Worm (Caenorhabditis elegans) whole organism, young adult: ENCODE data around the gene hot-9.

Source experiments
- C06A6.2 ChIP-seq: fragments of 200-800 bp; sonication (Bioruptor generic); conservative IDR thresholded peaks from 2 replicates; pipeline ENCODE4 v1.3.6; 2022; ENCODE audit warnings: missing genetic modification characterization, missing compliant biosample characterization
- C17E4.6 ChIP-seq: fragments of 200-800 bp; sonication (Bioruptor generic); IDR thresholded peaks from 2 replicates; pipeline ENCODE4 v1.3.6; 2022; ENCODE audit warnings: missing genetic modification reagents, missing genetic modification characterization, missing compliant biosample characterization
- D2030.7 ChIP-seq: fragments of 200-800 bp; sonication (Bioruptor generic); IDR thresholded peaks from 2 replicates; pipeline ENCODE4 v1.3.6; 2022; ENCODE audit warnings: missing genetic modification reagents, missing genetic modification characterization, missing compliant biosample characterization
- F52B5.7 ChIP-seq: sonication (generic microtip); optimal IDR thresholded peaks from 2 replicates; lab custom pipeline; 2016; ENCODE audit warnings: mild to moderate bottlenecking, missing genetic modification characterization, missing compliant biosample characterization
- F57C9.4 ChIP-seq: sonication (generic microtip); optimal IDR thresholded peaks from 2 replicates; lab custom pipeline; 2017; ENCODE audit warnings: mild to moderate bottlenecking, missing genetic modification characterization, missing compliant biosample characterization
- K12H6.12 ChIP-seq: fragments of 200-800 bp; sonication (Bioruptor generic); optimal IDR thresholded peaks from 2 replicates; lab custom pipeline; 2018; ENCODE audit warnings: mild to moderate bottlenecking, missing genetic modification characterization, missing compliant biosample characterization
- Y56A3A.18 ChIP-seq: fragments of 200-800 bp; sonication (Bioruptor generic); IDR thresholded peaks from 2 replicates; pipeline ENCODE4 v1.3.6; 2022; ENCODE audit warnings: missing genetic modification reagents, missing genetic modification characterization, missing compliant biosample characterization
- Y67H2A.10 ChIP-seq: fragments of 200-800 bp; sonication (Bioruptor generic); conservative IDR thresholded peaks from 2 replicates; pipeline ENCODE4 v1.3.6; 2022; ENCODE audit warnings: missing genetic modification reagents, missing genetic modification characterization, missing compliant biosample characterization
- ZK185.1 ChIP-seq: sonication (generic microtip); optimal IDR thresholded peaks from 2 replicates; lab custom pipeline; 2016; ENCODE audit warnings: mild to moderate bottlenecking, missing genetic modification characterization, missing compliant biosample characterization; ENCODE audit not compliant: poor library complexity, severe bottlenecking
- aptf-3 ChIP-seq: fragments of 200-800 bp; sonication (Bioruptor generic); IDR thresholded peaks from 2 replicates; pipeline ENCODE4 v1.3.6; 2022; ENCODE audit warnings: missing genetic modification characterization, missing compliant biosample characterization
- athp-1 ChIP-seq: sonication (generic microtip); optimal IDR thresholded peaks from 2 replicates; lab custom pipeline; 2017; ENCODE audit warnings: mild to moderate bottlenecking, missing genetic modification characterization, missing compliant biosample characterization
- attf-3 ChIP-seq: fragments of 200-800 bp; sonication (Bioruptor generic); conservative IDR thresholded peaks from 2 replicates; pipeline ENCODE4 v1.3.6; 2022; ENCODE audit warnings: missing genetic modification reagents, missing genetic modification characterization, missing compliant biosample characterization
- cebp-1 ChIP-seq, 2 experiments: fragments of 200-800 bp in 1 of 2; sonication (Bioruptor generic) in 1 of 2; sonication (generic microtip) in 1 of 2; IDR thresholded peaks in 1 of 2; optimal IDR thresholded peaks in 1 of 2; 2 replicates each; pipeline versions ENCODE4 v1.3.6 to Lab custom; 2017 to 2022; ENCODE audit warnings: missing compliant biosample characterization in 2 of 2, missing genetic modification characterization in 2 of 2, mild to moderate bottlenecking in 1 of 2, missing genetic modification reagents in 1 of 2, moderate library complexity in 1 of 2
- ceh-100 ChIP-seq: fragments of 200-800 bp; sonication (Bioruptor generic); IDR thresholded peaks from 2 replicates; pipeline ENCODE4 v1.3.6; 2022; ENCODE audit warnings: missing genetic modification reagents, missing genetic modification characterization, missing compliant biosample characterization
- ceh-40 ChIP-seq: fragments of 200-800 bp; sonication (Bioruptor generic); IDR thresholded peaks from 2 replicates; pipeline ENCODE4 v1.3.6; 2022; ENCODE audit warnings: missing genetic modification characterization, missing compliant biosample characterization
- dpl-1 ChIP-seq: fragments of 150-350 bp; optimal IDR thresholded peaks from 2 replicates; lab custom pipeline; 2014; ENCODE audit warnings: missing biosample characterization, missing genetic modification reagents, missing genetic modification characterization
- efl-1 ChIP-seq: fragments of 150-350 bp; optimal IDR thresholded peaks from 2 replicates; lab custom pipeline; 2014; ENCODE audit warnings: missing biosample characterization, missing genetic modification reagents, missing genetic modification characterization
- egrh-3 ChIP-seq: fragments of 200-800 bp; sonication (Bioruptor generic); IDR thresholded peaks from 2 replicates; pipeline ENCODE4 v1.3.6; 2022; ENCODE audit warnings: missing genetic modification reagents, missing genetic modification characterization, missing compliant biosample characterization
- ekl-4 ChIP-seq: fragments of 200-800 bp; sonication (Bioruptor generic); IDR thresholded peaks from 2 replicates; pipeline ENCODE4 v1.3.6; 2022; ENCODE audit warnings: missing genetic modification reagents, missing genetic modification characterization, missing compliant biosample characterization
- hrde-1 ChIP-seq: sonication (generic microtip); optimal IDR thresholded peaks from 2 replicates; lab custom pipeline; 2016; ENCODE audit warnings: missing genetic modification characterization, mild to moderate bottlenecking, missing compliant biosample characterization, moderate library complexity, missing genotype, missing genetic modification reagents, borderline replicate concordance
- hsf-1 ChIP-seq: fragments of 200-800 bp; sonication (Bioruptor generic); IDR thresholded peaks from 2 replicates; pipeline ENCODE4 v1.3.6; 2022; ENCODE audit warnings: missing genetic modification reagents, missing genetic modification characterization, missing compliant biosample characterization
- lin-35 ChIP-seq, 3 experiments: fragments of 150-350 bp in 2 of 3; sonication (generic microtip) in 1 of 3; optimal IDR thresholded peaks; 2 replicates each; lab custom pipeline; 2014 to 2018; ENCODE audit warnings: missing biosample characterization in 3 of 3, missing genetic modification characterization in 3 of 3, missing genetic modification reagents in 3 of 3
- madf-3 ChIP-seq: fragments of 200-800 bp; sonication (Bioruptor generic); IDR thresholded peaks from 2 replicates; pipeline ENCODE4 v1.3.6; 2022; ENCODE audit warnings: missing genetic modification reagents, missing genetic modification characterization, missing compliant biosample characterization
- madf-6 ChIP-seq: fragments of 200-800 bp; sonication (Bioruptor generic); IDR thresholded peaks from 2 replicates; pipeline ENCODE4 v1.3.6; 2022; ENCODE audit warnings: missing genetic modification reagents, missing genetic modification characterization, missing compliant biosample characterization
- mcd-1 ChIP-seq: fragments of 200-800 bp; sonication (Bioruptor generic); IDR thresholded peaks from 2 replicates; pipeline ENCODE4 v1.3.6; 2022; ENCODE audit warnings: missing genetic modification reagents, missing genetic modification characterization, missing compliant biosample characterization
- nhr-80 ChIP-seq: sonication (generic microtip); optimal IDR thresholded peaks from 2 replicates; lab custom pipeline; 2016; ENCODE audit warnings: missing genetic modification characterization, missing compliant biosample characterization
- nhr-90 ChIP-seq: sonication (generic microtip); optimal IDR thresholded peaks from 2 replicates; lab custom pipeline; 2016; ENCODE audit warnings: missing genotype, mild to moderate bottlenecking, missing genetic modification characterization, missing compliant biosample characterization
- rec-8 ChIP-seq, 2 experiments: sonication (generic microtip); optimal IDR thresholded peaks; 2 replicates each; lab custom pipeline; 2016; ENCODE audit warnings: mild to moderate bottlenecking in 2 of 2, missing genetic modification characterization in 2 of 2, missing genetic modification reagents in 2 of 2, missing genotype in 2 of 2, missing biosample characterization in 1 of 2, missing compliant biosample characterization in 1 of 2, moderate library complexity in 1 of 2
- repo-1 ChIP-seq: sonication (generic microtip); optimal IDR thresholded peaks from 2 replicates; lab custom pipeline; 2017; ENCODE audit warnings: mild to moderate bottlenecking, missing genetic modification characterization, missing compliant biosample characterization
- snpc-1.1 ChIP-seq: sonication (generic microtip); optimal IDR thresholded peaks from 2 replicates; lab custom pipeline; 2017; ENCODE audit warnings: missing genetic modification characterization, mild to moderate bottlenecking, missing compliant biosample characterization, antibody characterized with exemption, moderate library complexity, missing genotype, missing genetic modification reagents; ENCODE audit not compliant: insufficient read depth
- snpc-3.4 ChIP-seq: sonication (generic microtip); optimal IDR thresholded peaks from 2 replicates; lab custom pipeline; 2017; ENCODE audit warnings: missing genetic modification characterization, mild to moderate bottlenecking, missing compliant biosample characterization, antibody characterized with exemption, moderate library complexity, missing genotype, missing genetic modification reagents
- snpc-4 ChIP-seq, 5 experiments: fragments of 150-350 bp in 1 of 5; sonication (generic microtip) in 4 of 5; optimal IDR thresholded peaks; 2 replicates each; lab custom pipeline; 2014 to 2018; ENCODE audit warnings: missing genetic modification characterization in 5 of 5, missing biosample characterization in 3 of 5, antibody characterized with exemption in 2 of 5, mild to moderate bottlenecking in 2 of 5, missing compliant biosample characterization in 2 of 5, missing genotype in 2 of 5, moderate library complexity in 2 of 5, missing genetic modification reagents in 1 of 5
- sptf-2 ChIP-seq: fragments of 200-800 bp; sonication (Bioruptor generic); optimal IDR thresholded peaks from 2 replicates; lab custom pipeline; 2018; ENCODE audit warnings: mild to moderate bottlenecking, missing genetic modification characterization, missing compliant biosample characterization
- tbp1 ChIP-seq: fragments of 200-800 bp; sonication (Bioruptor generic); optimal IDR thresholded peaks from 2 replicates; lab custom pipeline; 2018; ENCODE audit warnings: mild to moderate bottlenecking, missing genetic modification characterization, missing compliant biosample characterization
- tlf-1 ChIP-seq: fragments of 200-800 bp; sonication (Bioruptor generic); optimal IDR thresholded peaks from 2 replicates; lab custom pipeline; 2018; ENCODE audit warnings: mild to moderate bottlenecking, missing genetic modification characterization, missing compliant biosample characterization
- unc-130 ChIP-seq: sonication (generic microtip); optimal IDR thresholded peaks from 2 replicates; lab custom pipeline; 2016; ENCODE audit warnings: missing genetic modification reagents, missing genetic modification characterization, missing compliant biosample characterization
- unc-62 ChIP-seq: fragments of 150-350 bp; optimal IDR thresholded peaks from 2 replicates; lab custom pipeline; 2014; ENCODE audit warnings: missing biosample characterization, missing genetic modification reagents, missing genetic modification characterization
- zfh-2 ChIP-seq: fragments of 200-800 bp; sonication (Bioruptor generic); conservative IDR thresholded peaks from 2 replicates; pipeline ENCODE4 v1.3.6; 2022; ENCODE audit warnings: missing genetic modification reagents, missing genetic modification characterization, missing compliant biosample characterization

Gene hot-9

DNA sequence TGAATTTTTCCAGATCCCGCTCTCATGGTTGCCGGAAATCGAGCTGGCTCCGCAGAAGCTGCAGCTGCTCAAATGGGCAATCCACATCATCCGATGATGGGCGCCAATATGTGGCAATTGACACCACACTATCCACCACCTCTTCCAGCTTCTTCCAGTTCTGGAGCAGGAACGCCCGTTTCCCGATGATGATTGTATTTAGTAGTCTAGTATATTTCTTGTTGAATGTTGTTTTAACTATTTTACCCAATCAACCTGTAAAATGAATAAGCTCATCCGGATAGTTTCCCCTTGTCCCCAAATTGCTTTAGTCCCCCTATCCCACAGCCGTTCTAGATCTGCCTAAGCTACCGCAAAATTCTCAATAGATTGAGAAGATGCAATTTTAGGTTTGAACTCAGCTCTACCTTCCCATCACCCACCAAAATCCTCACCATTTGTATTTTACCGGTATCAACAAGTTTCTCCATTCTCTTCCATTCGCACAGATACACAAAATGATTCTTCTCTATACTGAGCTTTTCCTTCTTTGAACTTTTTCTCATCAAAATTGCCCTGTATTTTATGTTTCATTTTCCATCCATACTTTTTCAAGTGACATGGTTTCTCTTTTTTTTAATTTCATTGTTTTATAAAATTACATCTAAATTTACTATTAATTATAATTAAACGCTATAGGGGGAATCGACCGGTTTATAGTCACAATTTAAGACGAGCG, 41.1 kb upstream of the hot-9 start:
- TF ChIP-seq F57C9.4 (no peak), madf-3 (GFP tag; lab: Robert Waterston, UW) (peak; percentile 51; the same call in 1 of the 2 replicates), ceh-40 (GFP tag; lab: Robert Waterston, UW) (0 out of 2 replicates have a peak, but pooled peaks have one; percentile 19), sptf-2 (GFP tag; lab: Kevin White, UChicago) (no peak), madf-6 (GFP tag; lab: Robert Waterston, UW) (no peak), F52B5.7 (tag; lab: Kevin White, UChicago) (peak; percentile 3), repo-1 (tag; lab: Kevin White, UChicago) (peak; percentile 74), Y56A3A.18 (GFP tag; lab: Robert Waterston, UW) (peak; percentile 16; the same call in 1 of the 2 replicates), snpc-3.4 (tag; lab: Kevin White, UChicago) (peak; percentile 27), ZK185.1 (tag; lab: Kevin White, UChicago) (peak; percentile 72), snpc-4 (GFP tag; optimal IDR thresholded peaks at IDR 0.05; lab: Kevin White, UChicago) (no peak), snpc-4 (tag; optimal IDR thresholded peaks at IDR 0.05; lab: Kevin White, UChicago) (peak in 2 of 4 experiments; percentile 12 to 63), hrde-1 (tag; lab: Kevin White, UChicago) (peak; percentile 33), nhr-90 (tag; lab: Kevin White, UChicago) (peak; percentile 29), C06A6.2 (GFP tag; lab: Robert Waterston, UW) (peak; percentile 37; the same call in 1 of the 2 replicates), aptf-3 (GFP tag; lab: Robert Waterston, UW) (0 out of 2 replicates have a peak, but pooled peaks have one; percentile 15), ekl-4 (peak; percentile 34; the same call in 1 of the 2 replicates), snpc-1.1 (tag; lab: Kevin White, UChicago) (peak; percentile 29), tbp1 (GFP tag; lab: Kevin White, UChicago) (no peak), cebp-1 (GFP tag; IDR thresholded peaks at IDR 0.05; lab: Robert Waterston, UW) (no peak), cebp-1 (tag; optimal IDR thresholded peaks at IDR 0.05; lab: Kevin White, UChicago) (peak; percentile 3)

DNA sequence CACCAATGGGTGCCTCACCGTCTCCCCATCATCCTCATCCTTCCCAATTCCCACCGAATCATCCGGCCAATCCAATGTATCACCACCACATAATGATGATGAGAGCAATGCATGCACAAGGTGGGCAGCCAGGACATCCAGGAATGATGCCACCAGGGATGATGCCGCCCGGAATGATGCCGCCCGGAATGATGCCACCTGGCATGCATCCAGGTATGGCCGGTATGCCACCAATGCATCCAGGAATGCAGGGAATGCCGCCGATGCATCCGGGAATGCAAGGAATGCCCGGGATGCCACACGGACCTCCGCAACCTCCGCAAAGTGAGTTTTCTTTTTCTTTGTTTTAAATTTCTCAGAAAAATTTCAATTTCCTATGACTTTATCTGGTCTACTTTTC, 40.5 kb upstream of the hot-9 start:
- TF ChIP-seq zfh-2 (peak; percentile 74), athp-1 (no peak)

ce11 chrIV:5083832-5084231, 38.5 kb upstream of the hot-9 start:
- TF ChIP-seq mcd-1 (GFP tag; lab: Robert Waterston, UW) (peak; percentile 30; the same call in 1 of the 2 replicates), attf-3 (GFP tag; lab: Robert Waterston, UW) (no peak), efl-1 (peak; percentile 5), ceh-100 (GFP tag; lab: Robert Waterston, UW) (peak; percentile 75), snpc-4 (GFP tag; optimal IDR thresholded peaks at IDR 0.05; lab: Kevin White, UChicago) (peak; percentile 18), snpc-4 (tag; optimal IDR thresholded peaks at IDR 0.05; lab: Kevin White, UChicago) (peak in 3 of 4 experiments; percentile 32 to 78 (median 62)), D2030.7 (0 out of 2 replicates have a peak, but pooled peaks have one; percentile 9)

- TF ChIP-seq C17E4.6 (GFP tag; lab: Robert Waterston, UW) (no peak), nhr-80 (peak; percentile 83), madf-3 (GFP tag; lab: Robert Waterston, UW) (no peak), ekl-4 (no peak), zfh-2 (no peak), hsf-1 (GFP tag; lab: Robert Waterston, UW) (no peak), K12H6.12 (tag; lab: Kevin White, UChicago) (no peak), cebp-1 (GFP tag; IDR thresholded peaks at IDR 0.05; lab: Robert Waterston, UW) (no peak), cebp-1 (tag; optimal IDR thresholded peaks at IDR 0.05; lab: Kevin White, UChicago) (peak; percentile 43), unc-62 (GFP tag; lab: Kevin White, UChicago) (peak; percentile 80), dpl-1 (GFP tag; lab: Kevin White, UChicago) (no peak), hrde-1 (tag; lab: Kevin White, UChicago) (no peak), Y67H2A.10 (GFP tag; lab: Robert Waterston, UW) (no peak), rec-8 (tag; optimal IDR thresholded peaks at IDR 0.05; lab: Kevin White, UChicago) (no peak), lin-35 (GFP tag; optimal IDR thresholded peaks at IDR 0.05; lab: Kevin White, UChicago) (peak in 1 of 3 experiments; percentile 16), unc-130 (GFP tag; lab: Kevin White, UChicago) (no peak), egrh-3 (GFP tag; lab: Robert Waterston, UW) (no peak), tlf-1 (GFP tag; lab: Kevin White, UChicago) (no peak), F52B5.7 (tag; lab: Kevin White, UChicago) (no peak)
Observed at ce11 chrIV:5082900-5083530, 37.7 kb upstream of the hot-9 start, which contains the start of gene pygo-1. Gene pygo-1, plus strand, starts transcription at chrIV:5083303.
